Fruit fly (Drosophila melanogaster): ENCODE measurements around the gene CG8607.

The CG8607 gene

dm6 chr3L:7369543-7369942 lies 49.7 kb downstream of the CG8607 start, which contains the start of gene akirin:
Gene akirin, plus strand, starts transcription at chr3L:7369843.
- TF ChIP-seq CG6791 (GFP tag; IDR thresholded peaks at IDR 0.05; ENCODE audit: partially characterized antibody) (no peak), CG12769 (tag; optimal IDR thresholded peaks at IDR 0.05) (no peak), fru (optimal IDR thresholded peaks at IDR 0.05) (no peak), Hr3 (GFP tag; optimal IDR thresholded peaks at IDR 0.05) (no peak), CG3995 (GFP tag; optimal IDR thresholded peaks at IDR 0.05) (peak; percentile 9), pfk (GFP tag; optimal IDR thresholded peaks at IDR 0.05) (peak; percentile 18), sens (GFP tag) (peak; percentile 12), row (GFP tag; IDR thresholded peaks at IDR 0.05) (peak; percentile 22; the same call in 1 of the 3 replicates), jumu (GFP tag; optimal IDR thresholded peaks at IDR 0.05) (no peak), Pdp1 (GFP tag; optimal IDR thresholded peaks at IDR 0.05) (peak in 1 of 2 experiments; percentile 22), CG30020 (tag; optimal IDR thresholded peaks at IDR 0.05) (peak; percentile 30), Xbp1 (GFP tag; optimal IDR thresholded peaks at IDR 0.05) (no peak), BEAF-32 (GFP tag; optimal IDR thresholded peaks at IDR 0.05) (peak; percentile 24), CG18476 (GFP tag; optimal IDR thresholded peaks at IDR 0.05) (no peak), Med (GFP tag) (peak; percentile 42), CG10366 (GFP tag; IDR thresholded peaks at IDR 0.05) (no peak), Dip2 (GFP tag; IDR thresholded peaks at IDR 0.05) (no peak), CG15514 (GFP tag; optimal IDR thresholded peaks at IDR 0.05) (peak; percentile 4), cad (GFP tag; optimal IDR thresholded peaks at IDR 0.05) (no peak), gfzf (GFP tag; optimal IDR thresholded peaks at IDR 0.05) (peak; percentile 70), pzg (GFP tag; optimal IDR thresholded peaks at IDR 0.05) (peak; percentile 38), CG9797 (GFP tag; optimal IDR thresholded peaks at IDR 0.05) (peak; percentile 38), en (GFP tag; optimal IDR thresholded peaks at IDR 0.05) (no peak), phol (tag; optimal IDR thresholded peaks at IDR 0.05) (peak; percentile 30), Myb (GFP tag; optimal IDR thresholded peaks at IDR 0.05) (peak; percentile 28), CG33557 (GFP tag; optimal IDR thresholded peaks at IDR 0.05) (no peak), CG8359 (GFP tag; optimal IDR thresholded peaks at IDR 0.05; ENCODE audit: borderline replicate concordance) (no peak), CG18599 (GFP tag; optimal IDR thresholded peaks at IDR 0.05) (peak; percentile 14), CG12155 (GFP tag; optimal IDR thresholded peaks at IDR 0.05) (peak; percentile 43), CG14710 (tag; optimal IDR thresholded peaks at IDR 0.05) (peak; percentile 16), CG2889 (GFP tag; IDR thresholded peaks at IDR 0.05) (no peak)

dm6 chr3L:7370231-7370882 lies 50.5 kb downstream of the CG8607 start:
- TF ChIP-seq Ravus (GFP tag; IDR thresholded peaks at IDR 0.05) (no peak), CG10274 (GFP tag; optimal IDR thresholded peaks at IDR 0.05) (no peak), stwl (tag; optimal IDR thresholded peaks at IDR 0.05) (no peak), Dll (GFP tag; IDR thresholded peaks at IDR 0.05; ENCODE audit: partially characterized antibody) (0 out of 4 replicates have a peak, but pooled peaks have one; percentile 21), CG10209 (GFP tag; optimal IDR thresholded peaks at IDR 0.05) (no peak), Chrac-16 (GFP tag; optimal IDR thresholded peaks at IDR 0.05) (no peak), Mrtf (GFP tag; IDR thresholded peaks at IDR 0.05) (no peak), CG9609 (GFP tag; optimal IDR thresholded peaks at IDR 0.05) (no peak), Doc2 (GFP tag; IDR thresholded peaks at IDR 0.05) (no peak), dan (GFP tag; IDR thresholded peaks at IDR 0.05) (no peak), NC2α (GFP tag; optimal IDR thresholded peaks at IDR 0.05) (no peak), CG17186 (GFP tag; optimal IDR thresholded peaks at IDR 0.05) (no peak), CG8359 (GFP tag; optimal IDR thresholded peaks at IDR 0.05; ENCODE audit: borderline replicate concordance) (no peak), her (GFP tag; optimal IDR thresholded peaks at IDR 0.05) (no peak), grn (GFP tag; optimal IDR thresholded peaks at IDR 0.05) (no peak), Poxn (GFP tag; IDR thresholded peaks at IDR 0.05) (no peak), NC2β (GFP tag; optimal IDR thresholded peaks at IDR 0.05) (no peak), Hsf (GFP tag; optimal IDR thresholded peaks at IDR 0.05) (no peak), CrebB (tag; optimal IDR thresholded peaks at IDR 0.05) (no peak), Nf-YA (GFP tag; IDR thresholded peaks at IDR 0.05) (no peak), scrt (GFP tag; optimal IDR thresholded peaks at IDR 0.05) (peak; percentile 64)
